Fruit fly (Drosophila melanogaster) whole organism, embryonic: ENCODE results near the gene CG15643.
A peak's percentile ranks its signal among the peaks of the same experiment; 100 is the strongest.

ENCODE experiments used
- Antp ChIP-seq: fragments of 200-800 bp; sonication (Bioruptor generic); optimal IDR thresholded peaks from 3 replicates; lab custom pipeline; 2016; ENCODE audit warnings: missing biosample characterization, missing genetic modification characterization
- Atf-2 ChIP-seq: fragments of 200-800 bp; sonication (Bioruptor generic); optimal IDR thresholded peaks from 2 replicates; lab custom pipeline; 2016; ENCODE audit warnings: missing biosample characterization, missing genetic modification characterization
- Bdp1 ChIP-seq: fragments of 200-800 bp; sonication (Bioruptor generic); optimal IDR thresholded peaks from 3 replicates; lab custom pipeline; 2016; ENCODE audit warnings: missing biosample characterization, missing genetic modification characterization
- CG1024 ChIP-seq: fragments of 200-800 bp; sonication (Bioruptor generic); IDR thresholded peaks from 2 replicates; pipeline ENCODE4 v1.3.6; 2022; ENCODE audit warnings: missing biosample characterization, missing genetic modification characterization
- CG11093 ChIP-seq: fragments of 200-800 bp; sonication (Bioruptor generic); IDR thresholded peaks from 3 replicates; pipeline ENCODE4 v1.3.6; 2022; ENCODE audit warnings: missing biosample characterization, missing genetic modification characterization
- CG11247 ChIP-seq: fragments of 200-800 bp; sonication (Bioruptor generic); IDR thresholded peaks from 2 replicates; pipeline ENCODE4 v1.3.6; 2022; ENCODE audit warnings: missing biosample characterization, missing genetic modification characterization
- CG11456 ChIP-seq: fragments of 200-800 bp; sonication (Bioruptor generic); IDR thresholded peaks from 3 replicates; pipeline ENCODE4 v1.3.6; 2022; ENCODE audit warnings: missing biosample characterization, missing genetic modification characterization
- CG12104 ChIP-seq: fragments of 200-800 bp; sonication (Bioruptor generic); optimal IDR thresholded peaks from 3 replicates; lab custom pipeline; 2016; ENCODE audit warnings: missing biosample characterization, missing genetic modification characterization
- CG12155 ChIP-seq: fragments of 200-800 bp; sonication (Bioruptor generic); optimal IDR thresholded peaks from 3 replicates; lab custom pipeline; 2016; ENCODE audit warnings: missing biosample characterization, missing genetic modification characterization
- CG12942 ChIP-seq: fragments of 200-800 bp; sonication (Bioruptor generic); optimal IDR thresholded peaks from 3 replicates; lab custom pipeline; 2016; ENCODE audit warnings: missing biosample characterization, missing genetic modification characterization
- CG15269 ChIP-seq: fragments of 200-800 bp; sonication (Bioruptor generic); optimal IDR thresholded peaks from 2 replicates; lab custom pipeline; 2018; ENCODE audit warnings: missing biosample characterization, mild to moderate bottlenecking, missing genetic modification characterization, moderate library complexity
- CG17328 ChIP-seq: fragments of 200-800 bp; sonication (Bioruptor generic); IDR thresholded peaks from 2 replicates; pipeline ENCODE4 v1.3.6; 2022; ENCODE audit warnings: missing biosample characterization, missing genetic modification characterization
- CG17568 ChIP-seq: fragments of 200-800 bp; sonication (Bioruptor generic); optimal IDR thresholded peaks from 2 replicates; lab custom pipeline; 2018; ENCODE audit warnings: missing biosample characterization, mild to moderate bottlenecking, missing genetic modification characterization, moderate library complexity
- CG2116 ChIP-seq: fragments of 200-800 bp; sonication (Bioruptor generic); optimal IDR thresholded peaks from 3 replicates; lab custom pipeline; 2018; ENCODE audit warnings: missing biosample characterization, mild to moderate bottlenecking, missing genetic modification characterization
- CG2202 ChIP-seq: fragments of 200-800 bp; sonication (Bioruptor generic); optimal IDR thresholded peaks from 2 replicates; lab custom pipeline; 2018; ENCODE audit warnings: missing biosample characterization, mild to moderate bottlenecking, missing genetic modification characterization
- CG31441 ChIP-seq: fragments of 200-800 bp; sonication (Bioruptor generic); IDR thresholded peaks from 2 replicates; pipeline ENCODE4 v1.3.6; 2022; ENCODE audit warnings: missing biosample characterization, missing genetic modification characterization
- CG3838 ChIP-seq: fragments of 200-800 bp; sonication (Bioruptor generic); optimal IDR thresholded peaks from 3 replicates; lab custom pipeline; 2016; ENCODE audit warnings: missing biosample characterization, missing genetic modification characterization
- CG3847 ChIP-seq: fragments of 200-800 bp; sonication (Bioruptor generic); IDR thresholded peaks from 2 replicates; pipeline ENCODE4 v1.3.6; 2022; ENCODE audit warnings: missing biosample characterization, missing genetic modification characterization
- CG6272 ChIP-seq: fragments of 200-800 bp; sonication (Bioruptor generic); IDR thresholded peaks from 2 replicates; pipeline ENCODE4 v1.3.6; 2022; ENCODE audit warnings: missing biosample characterization, missing genetic modification characterization
- CG6813 ChIP-seq: fragments of 200-800 bp; sonication (Bioruptor generic); optimal IDR thresholded peaks from 2 replicates; lab custom pipeline; 2017; ENCODE audit warnings: missing biosample characterization, missing genetic modification characterization, mild to moderate bottlenecking, moderate library complexity, missing genetic modification reagents
- CG7745 ChIP-seq: fragments of 200-800 bp; sonication (Bioruptor generic); optimal IDR thresholded peaks from 2 replicates; lab custom pipeline; 2018; ENCODE audit warnings: missing biosample characterization, mild to moderate bottlenecking, missing genetic modification characterization, moderate library complexity
- CG7839 ChIP-seq: fragments of 200-800 bp; sonication (Bioruptor generic); optimal IDR thresholded peaks from 3 replicates; lab custom pipeline; 2018; ENCODE audit warnings: missing biosample characterization, mild to moderate bottlenecking, missing genetic modification characterization, moderate library complexity
- CG9609 ChIP-seq: fragments of 200-800 bp; sonication (Bioruptor generic); optimal IDR thresholded peaks from 3 replicates; lab custom pipeline; 2016; ENCODE audit warnings: missing biosample characterization, missing genetic modification characterization
- CG9876 ChIP-seq: fragments of 200-800 bp; sonication (Bioruptor generic); optimal IDR thresholded peaks from 2 replicates; lab custom pipeline; 2016; ENCODE audit warnings: missing biosample characterization, missing genetic modification characterization
- CrebB ChIP-seq: fragments of 200-800 bp; sonication (Bioruptor generic); optimal IDR thresholded peaks from 3 replicates; lab custom pipeline; 2018; ENCODE audit warnings: missing biosample characterization, mild to moderate bottlenecking, missing genetic modification characterization
- Ets97D ChIP-seq: fragments of 200-800 bp; sonication (Bioruptor generic); optimal IDR thresholded peaks from 3 replicates; lab custom pipeline; 2016; ENCODE audit warnings: missing biosample characterization, missing genetic modification characterization
- Hand ChIP-seq: fragments of 200-800 bp; sonication (Bioruptor generic); optimal IDR thresholded peaks from 2 replicates; lab custom pipeline; 2017; ENCODE audit warnings: mild to moderate bottlenecking, missing biosample characterization, missing genetic modification reagents, missing genetic modification characterization
- Hmr ChIP-seq: fragments of 200-800 bp; sonication (Bioruptor generic); optimal IDR thresholded peaks from 3 replicates; lab custom pipeline; 2017; ENCODE audit warnings: mild to moderate bottlenecking, missing biosample characterization, missing genetic modification reagents, missing genetic modification characterization
- Lpt ChIP-seq: fragments of >200 bp; optimal IDR thresholded peaks from 2 replicates; lab custom pipeline; 2018; ENCODE audit warnings: missing biosample characterization, missing genetic modification characterization
- NK7.1 ChIP-seq: fragments of 200-800 bp; sonication (Bioruptor generic); optimal IDR thresholded peaks from 3 replicates; lab custom pipeline; 2016; ENCODE audit warnings: missing biosample characterization, missing genetic modification characterization
- NfI ChIP-seq: fragments of 200-800 bp; sonication (Bioruptor generic); optimal IDR thresholded peaks from 3 replicates; lab custom pipeline; 2018; ENCODE audit warnings: missing biosample characterization, mild to moderate bottlenecking, missing genetic modification characterization, moderate library complexity
- Poxn ChIP-seq: fragments of 200-800 bp; sonication (Bioruptor generic); IDR thresholded peaks from 2 replicates; pipeline ENCODE4 v1.3.6; 2022; ENCODE audit warnings: missing biosample characterization, missing genetic modification characterization
- Rfx ChIP-seq: fragments of 200-800 bp; sonication (Bioruptor generic); IDR thresholded peaks from 2 replicates; pipeline ENCODE4 v1.3.6; 2022; ENCODE audit warnings: missing biosample characterization, missing genetic modification characterization
- Side ChIP-seq: fragments of 200-800 bp; sonication (Bioruptor generic); optimal IDR thresholded peaks from 2 replicates; lab custom pipeline; 2016; ENCODE audit warnings: missing biosample characterization, missing genetic modification characterization
- Sox102F ChIP-seq: fragments of 200-800 bp; sonication (Bioruptor generic); optimal IDR thresholded peaks from 2 replicates; lab custom pipeline; 2018; ENCODE audit warnings: missing biosample characterization, mild to moderate bottlenecking, missing genetic modification characterization, moderate library complexity
- YL-1 ChIP-seq: fragments of 200-800 bp; sonication (Bioruptor generic); optimal IDR thresholded peaks from 3 replicates; lab custom pipeline; 2017; ENCODE audit warnings: missing biosample characterization, mild to moderate bottlenecking, missing genetic modification characterization
- ac ChIP-seq: fragments of 200-800 bp; sonication (Bioruptor generic); optimal IDR thresholded peaks from 3 replicates; lab custom pipeline; 2017; ENCODE audit warnings: missing biosample characterization, mild to moderate bottlenecking, missing genetic modification characterization
- ap ChIP-seq: fragments of 200-800 bp; sonication (Bioruptor generic); IDR thresholded peaks from 2 replicates; pipeline ENCODE4 v1.3.6; 2022; ENCODE audit warnings: missing biosample characterization, missing genetic modification characterization
- bowl ChIP-seq: fragments of 200-800 bp; sonication (Bioruptor generic); IDR thresholded peaks from 2 replicates; pipeline ENCODE4 v1.3.6; 2022; ENCODE audit warnings: missing biosample characterization, missing genetic modification characterization
- chm ChIP-seq: fragments of 200-800 bp; sonication (Bioruptor generic); IDR thresholded peaks from 2 replicates; pipeline ENCODE4 v1.3.6; 2022; ENCODE audit warnings: missing biosample characterization, missing genetic modification characterization
- dm ChIP-seq: fragments of 200-800 bp; sonication (Bioruptor generic); optimal IDR thresholded peaks from 3 replicates; lab custom pipeline; 2016; ENCODE audit warnings: missing biosample characterization, missing genetic modification characterization
- dpn ChIP-seq, 2 experiments: fragments of 200-800 bp; sonication (Bioruptor generic); optimal IDR thresholded peaks; 3 replicates each; lab custom pipeline; 2016; ENCODE audit warnings: missing biosample characterization in 2 of 2, missing genetic modification characterization in 2 of 2
- ftz-f1 ChIP-seq: fragments of 200-800 bp; sonication (Bioruptor generic); optimal IDR thresholded peaks from 2 replicates; lab custom pipeline; 2016; ENCODE audit warnings: missing biosample characterization, missing genetic modification characterization
- nau ChIP-seq: fragments of 200-800 bp; sonication (Bioruptor generic); optimal IDR thresholded peaks from 3 replicates; lab custom pipeline; 2017; ENCODE audit warnings: missing biosample characterization, mild to moderate bottlenecking, missing genetic modification characterization, missing genetic modification reagents
- org-1 ChIP-seq: fragments of 200-800 bp; sonication (Bioruptor generic); optimal IDR thresholded peaks from 2 replicates; lab custom pipeline; 2017; ENCODE audit warnings: missing biosample characterization, missing genetic modification characterization
- pan ChIP-seq, 4 experiments: fragments of >200 bp in 3 of 4; fragments of 200-800 bp in 1 of 4; sonication (Bioruptor generic) in 1 of 4; optimal IDR thresholded peaks in 3 of 4; IDR thresholded peaks in 1 of 4; 2 replicates each; pipeline versions ENCODE4 v1.3.6 to Lab custom; 2017 to 2022; ENCODE audit warnings: missing biosample characterization in 2 of 4, missing genetic modification characterization in 2 of 4, mixed read lengths in 1 of 4
- pho ChIP-seq: fragments of 200-800 bp; sonication (Bioruptor generic); optimal IDR thresholded peaks from 2 replicates; lab custom pipeline; 2016; ENCODE audit warnings: missing biosample characterization, missing genetic modification characterization
- run ChIP-seq: fragments of 200-800 bp; sonication (Bioruptor generic); optimal IDR thresholded peaks from 3 replicates; lab custom pipeline; 2018; ENCODE audit warnings: missing biosample characterization, mild to moderate bottlenecking, missing genetic modification characterization
- sim ChIP-seq: fragments of 200-800 bp; sonication (Bioruptor generic); IDR thresholded peaks from 2 replicates; pipeline ENCODE4 v1.3.6; 2022; ENCODE audit warnings: missing biosample characterization, missing genetic modification characterization
- toy ChIP-seq: fragments of 200-800 bp; sonication (Bioruptor generic); IDR thresholded peaks from 2 replicates; pipeline ENCODE4 v1.3.6; 2022; ENCODE audit warnings: missing biosample characterization, missing genetic modification characterization
- trem ChIP-seq: fragments of 200-800 bp; optimal IDR thresholded peaks from 3 replicates; lab custom pipeline; 2019; ENCODE audit warnings: missing biosample characterization, mild to moderate bottlenecking, missing genetic modification characterization, moderate library complexity
- vvl ChIP-seq: fragments of 200-800 bp; sonication (Bioruptor generic); IDR thresholded peaks from 2 replicates; pipeline ENCODE4 v1.3.6; 2022; ENCODE audit warnings: missing biosample characterization, missing genetic modification characterization

Gene CG15643

DNA sequence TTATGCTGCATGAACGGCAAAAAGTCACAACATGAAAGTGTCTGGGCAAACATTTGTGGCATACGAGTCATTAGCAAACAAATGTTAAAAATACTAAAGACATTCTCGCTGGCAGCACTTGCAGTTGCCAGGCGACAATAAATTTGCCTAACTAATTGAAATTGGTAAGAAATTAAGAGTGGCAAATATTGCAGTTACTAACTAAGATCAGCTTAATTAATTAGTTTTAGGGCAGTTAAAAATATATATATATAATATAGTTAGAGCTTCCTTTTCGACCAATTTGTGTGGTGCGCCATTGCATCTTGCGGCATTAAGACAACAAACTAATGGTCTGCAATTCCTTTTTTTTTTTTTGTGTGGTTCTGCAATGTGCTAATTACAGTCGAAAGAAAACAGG, 46.0 kb upstream of the CG15643 start (continued):
- TF ChIP-seq Lpt (GFP tag; lab: Kevin White, UChicago): no peak
- TF ChIP-seq Poxn: no peak
- TF ChIP-seq CG12942 (GFP tag; lab: Kevin White, UChicago): no peak
- no peak for TF ChIP-seq CG6813
- TF ChIP-seq CG31441 (GFP tag; lab: Robert Waterston, UW): peak; percentile 39; the same call in 1 of the 2 replicates
- no peak for TF ChIP-seq NK7.1 (GFP tag; lab: Kevin White, UChicago)
- no peak for TF ChIP-seq Hand (GFP tag; lab: Kevin White, UChicago)
- TF ChIP-seq vvl (GFP tag; lab: Robert Waterston, UW): peak; percentile 64
- TF ChIP-seq run (tag; lab: Kevin White, UChicago): no peak
- TF ChIP-seq bowl: no peak
- TF ChIP-seq Atf-2 (GFP tag; lab: Kevin White, UChicago): no peak
- TF ChIP-seq Hmr (GFP tag; lab: Kevin White, UChicago): no peak
- TF ChIP-seq sim (GFP tag; lab: Robert Waterston, UW): no peak
- TF ChIP-seq toy (GFP tag; lab: Robert Waterston, UW): no peak
- TF ChIP-seq Side: no peak
- peak; percentile 0 for TF ChIP-seq CG15269 (tag; lab: Kevin White, UChicago)
- TF ChIP-seq dpn (GFP tag; optimal IDR thresholded peaks at IDR 0.05; lab: Kevin White, UChicago): no peak
- TF ChIP-seq CG6272 (GFP tag; lab: Robert Waterston, UW): no peak
- no peak for TF ChIP-seq CG3838 (GFP tag; lab: Kevin White, UChicago)
- no peak for TF ChIP-seq org-1 (GFP tag; lab: Kevin White, UChicago)
- TF ChIP-seq ap: peak; percentile 47; the same call in 1 of the 2 replicates
- TF ChIP-seq CG9876: no peak
- 0 out of 2 replicates have a peak, but pooled peaks have one; percentile 23 for TF ChIP-seq CG1024 (GFP tag; lab: Robert Waterston, UW)
- no peak for TF ChIP-seq CG9609 (GFP tag; lab: Kevin White, UChicago)
- TF ChIP-seq ac (GFP tag; lab: Kevin White, UChicago): no peak
- TF ChIP-seq CG12104 (GFP tag; lab: Kevin White, UChicago): no peak
- no peak for TF ChIP-seq nau
- peak; percentile 65 for TF ChIP-seq CG17328
- no peak for TF ChIP-seq Rfx
- TF ChIP-seq YL-1: no peak
- no peak for TF ChIP-seq pho (GFP tag; lab: Kevin White, UChicago)
- no peak for TF ChIP-seq CG7745 (tag; lab: Kevin White, UChicago)
- no peak for TF ChIP-seq ftz-f1 (GFP tag; lab: Kevin White, UChicago)
- TF ChIP-seq pan (optimal IDR thresholded peaks at IDR 0.05; lab: Kevin White, UChicago): no peak
- TF ChIP-seq pan (GFP tag; optimal IDR thresholded peaks at IDR 0.05 in 1 of 2, IDR thresholded peaks at IDR 0.05 in 1 of 2): peak in 1 of 2 experiments; percentile 56
- no peak for TF ChIP-seq CG12155 (GFP tag; lab: Kevin White, UChicago)
- TF ChIP-seq NfI (GFP tag; lab: Kevin White, UChicago): no peak
- TF ChIP-seq CrebB: no peak
- TF ChIP-seq CG2116 (GFP tag; lab: Kevin White, UChicago): no peak
- TF ChIP-seq Ets97D (GFP tag; lab: Kevin White, UChicago): no peak
- no peak for TF ChIP-seq Antp (GFP tag; lab: Kevin White, UChicago)
- TF ChIP-seq Bdp1 (GFP tag; lab: Kevin White, UChicago): no peak
- TF ChIP-seq CG11456 (GFP tag; lab: Robert Waterston, UW): no peak
- peak; percentile 57; the same call in 1 of the 2 replicates for TF ChIP-seq chm (GFP tag; lab: Robert Waterston, UW)
- no peak for TF ChIP-seq CG17568 (GFP tag; lab: Kevin White, UChicago)
- TF ChIP-seq CG2202: peak; percentile 39
- TF ChIP-seq CG11247 (GFP tag; lab: Robert Waterston, UW): no peak
- peak; percentile 19 for TF ChIP-seq CG7839 (tag; lab: Kevin White, UChicago)
- no peak for TF ChIP-seq CG11093 (GFP tag; lab: Robert Waterston, UW)
- no peak for TF ChIP-seq dm
- TF ChIP-seq trem (tag; lab: Kevin White, UChicago): peak; percentile 23
- TF ChIP-seq Sox102F (GFP tag; lab: Kevin White, UChicago): peak; percentile 70
- no peak for TF ChIP-seq CG3847
